Fruit fly (Drosophila melanogaster) whole organism, embryonic: Measurements from ENCODE around the gene RPA1.

ENCODE experiments used
- Blimp-1 ChIP-seq: fragments of 200-800 bp; sonication (Bioruptor generic); optimal IDR thresholded peaks from 3 replicates; lab custom pipeline; 2018; ENCODE audit warnings: missing biosample characterization, missing genetic modification characterization, mild to moderate bottlenecking, moderate library complexity, missing genetic modification reagents
- CG10267 ChIP-seq: fragments of 200-800 bp; sonication (Bioruptor generic); optimal IDR thresholded peaks from 2 replicates; lab custom pipeline; 2018; ENCODE audit warnings: missing biosample characterization, mild to moderate bottlenecking, missing genetic modification characterization, moderate library complexity
- CG10274 ChIP-seq: fragments of 200-800 bp; sonication (Bioruptor generic); optimal IDR thresholded peaks from 3 replicates; lab custom pipeline; 2017; ENCODE audit warnings: missing biosample characterization, mild to moderate bottlenecking, missing genetic modification characterization
- CG11085 ChIP-seq: fragments of 200-800 bp; sonication (Bioruptor generic); IDR thresholded peaks from 2 replicates; pipeline ENCODE4 v1.3.6; 2022; ENCODE audit warnings: missing biosample characterization, missing genetic modification characterization
- CG11695 ChIP-seq: fragments of 200-800 bp; sonication (Bioruptor generic); IDR thresholded peaks from 3 replicates; pipeline ENCODE4 v1.3.6; 2022; ENCODE audit warnings: missing biosample characterization, missing genetic modification characterization
- CG12236 ChIP-seq: fragments of 200-800 bp; sonication (Bioruptor generic); optimal IDR thresholded peaks from 2 replicates; lab custom pipeline; 2016; ENCODE audit warnings: missing biosample characterization, missing genetic modification characterization
- CG12769 ChIP-seq: fragments of 200-800 bp; sonication (Bioruptor generic); optimal IDR thresholded peaks from 2 replicates; lab custom pipeline; 2019; ENCODE audit warnings: missing biosample characterization, mild to moderate bottlenecking, missing genetic modification characterization, moderate library complexity
- CG14014 ChIP-seq: fragments of 200-800 bp; sonication (Bioruptor generic); IDR thresholded peaks from 2 replicates; pipeline ENCODE4 v1.3.6; 2022; ENCODE audit warnings: missing biosample characterization, missing genetic modification characterization
- CG16779 ChIP-seq: fragments of 200-800 bp; sonication (Bioruptor generic); IDR thresholded peaks from 2 replicates; pipeline ENCODE4 v1.3.6; 2022; ENCODE audit warnings: missing biosample characterization, missing genetic modification characterization
- CG17829 ChIP-seq: fragments of 200-800 bp; optimal IDR thresholded peaks from 2 replicates; lab custom pipeline; 2019; ENCODE audit warnings: missing biosample characterization, mild to moderate bottlenecking, missing genetic modification characterization, moderate library complexity
- CG2202 ChIP-seq: fragments of 200-800 bp; sonication (Bioruptor generic); optimal IDR thresholded peaks from 2 replicates; lab custom pipeline; 2018; ENCODE audit warnings: missing biosample characterization, mild to moderate bottlenecking, missing genetic modification characterization
- CG30431 ChIP-seq: fragments of 200-800 bp; sonication (Bioruptor generic); optimal IDR thresholded peaks from 2 replicates; lab custom pipeline; 2017; ENCODE audit warnings: missing biosample characterization, missing genetic modification characterization
- CG33557 ChIP-seq: fragments of 200-800 bp; sonication (Bioruptor generic); optimal IDR thresholded peaks from 2 replicates; lab custom pipeline; 2019; ENCODE audit warnings: missing biosample characterization, mild to moderate bottlenecking, missing genetic modification characterization, moderate library complexity
- CG3838 ChIP-seq: fragments of 200-800 bp; sonication (Bioruptor generic); optimal IDR thresholded peaks from 3 replicates; lab custom pipeline; 2016; ENCODE audit warnings: missing biosample characterization, missing genetic modification characterization
- CG4820 ChIP-seq: fragments of 200-800 bp; sonication (Bioruptor generic); optimal IDR thresholded peaks from 3 replicates; lab custom pipeline; 2016; ENCODE audit warnings: missing biosample characterization, missing genetic modification characterization
- CG5245 ChIP-seq: fragments of 200-800 bp; sonication (Bioruptor generic); optimal IDR thresholded peaks from 3 replicates; lab custom pipeline; 2016; ENCODE audit warnings: missing biosample characterization, missing genetic modification characterization
- CG6813 ChIP-seq: fragments of 200-800 bp; sonication (Bioruptor generic); optimal IDR thresholded peaks from 2 replicates; lab custom pipeline; 2017; ENCODE audit warnings: missing biosample characterization, missing genetic modification characterization, mild to moderate bottlenecking, moderate library complexity, missing genetic modification reagents
- CG7357 ChIP-seq: fragments of 200-800 bp; sonication (Bioruptor generic); IDR thresholded peaks from 3 replicates; pipeline ENCODE4 v1.3.6; 2022; ENCODE audit warnings: missing biosample characterization, missing genetic modification characterization
- CG7556 ChIP-seq: fragments of 200-800 bp; sonication (Bioruptor generic); optimal IDR thresholded peaks from 2 replicates; lab custom pipeline; 2017; ENCODE audit warnings: missing biosample characterization, mild to moderate bottlenecking, missing genetic modification characterization
- CG7786 ChIP-seq: fragments of 200-800 bp; sonication (Bioruptor generic); optimal IDR thresholded peaks from 2 replicates; lab custom pipeline; 2016; ENCODE audit warnings: missing biosample characterization, missing genetic modification characterization
- CG9727 ChIP-seq: fragments of 200-800 bp; sonication (Bioruptor generic); optimal IDR thresholded peaks from 3 replicates; lab custom pipeline; 2017; ENCODE audit warnings: missing biosample characterization, mild to moderate bottlenecking, missing genetic modification characterization
- Chrac-16 ChIP-seq: fragments of 200-800 bp; sonication (Bioruptor generic); optimal IDR thresholded peaks from 3 replicates; lab custom pipeline; 2016; ENCODE audit warnings: missing biosample characterization, missing genetic modification characterization
- CoRest ChIP-seq: fragments of 200-800 bp; sonication (Bioruptor generic); optimal IDR thresholded peaks from 3 replicates; lab custom pipeline; 2018; ENCODE audit warnings: missing biosample characterization, mild to moderate bottlenecking, missing genetic modification characterization, moderate library complexity
- Doc2 ChIP-seq: fragments of 200-800 bp; sonication (Bioruptor generic); IDR thresholded peaks from 2 replicates; pipeline ENCODE4 v1.3.6; 2022; ENCODE audit warnings: missing biosample characterization, missing genetic modification characterization
- Drgx ChIP-seq: fragments of 200-800 bp; sonication (Bioruptor generic); IDR thresholded peaks from 2 replicates; pipeline ENCODE4 v1.3.6; 2022; ENCODE audit warnings: missing biosample characterization, missing genetic modification characterization
- ERR ChIP-seq: fragments of 200-800 bp; sonication (Bioruptor generic); optimal IDR thresholded peaks from 2 replicates; lab custom pipeline; 2016; ENCODE audit warnings: missing biosample characterization, missing genetic modification characterization
- Elba2 ChIP-seq: fragments of 200-800 bp; sonication (Bioruptor generic); optimal IDR thresholded peaks from 3 replicates; lab custom pipeline; 2016; ENCODE audit warnings: missing biosample characterization, missing genetic modification characterization
- HLH54F ChIP-seq: fragments of 200-800 bp; sonication (Bioruptor generic); optimal IDR thresholded peaks from 3 replicates; lab custom pipeline; 2016; ENCODE audit warnings: missing biosample characterization, missing genetic modification characterization
- Lhr ChIP-seq: fragments of 200-800 bp; sonication (Bioruptor generic); optimal IDR thresholded peaks from 3 replicates; lab custom pipeline; 2017; ENCODE audit warnings: mild to moderate bottlenecking, missing biosample characterization, missing genetic modification reagents, missing genetic modification characterization
- MBD-R2 ChIP-seq: fragments of 200-800 bp; sonication (Bioruptor generic); IDR thresholded peaks from 2 replicates; pipeline ENCODE4 v1.3.6; 2022; ENCODE audit warnings: missing biosample characterization, missing genetic modification characterization
- Rx ChIP-seq: fragments of 200-800 bp; sonication (Bioruptor generic); IDR thresholded peaks from 2 replicates; pipeline ENCODE4 v1.3.6; 2022; ENCODE audit warnings: missing biosample characterization, missing genetic modification characterization
- Sox102F ChIP-seq: fragments of 200-800 bp; sonication (Bioruptor generic); optimal IDR thresholded peaks from 2 replicates; lab custom pipeline; 2018; ENCODE audit warnings: missing biosample characterization, mild to moderate bottlenecking, missing genetic modification characterization, moderate library complexity
- Spps ChIP-seq: fragments of 200-800 bp; sonication (Bioruptor generic); optimal IDR thresholded peaks from 2 replicates; lab custom pipeline; 2018; ENCODE audit warnings: missing biosample characterization, mild to moderate bottlenecking, missing genetic modification characterization
- aop ChIP-seq: fragments of 200-800 bp; sonication (Bioruptor generic); IDR thresholded peaks from 2 replicates; pipeline ENCODE4 v1.3.6; 2022; ENCODE audit warnings: missing biosample characterization, missing genetic modification characterization
- bbx ChIP-seq: fragments of 200-800 bp; sonication (Bioruptor generic); IDR thresholded peaks from 2 replicates; pipeline ENCODE4 v1.3.6; 2022; ENCODE audit warnings: missing biosample characterization, missing genetic modification characterization; ENCODE audit not compliant: partially characterized antibody
- cwo ChIP-seq: fragments of 200-800 bp; sonication (Bioruptor generic); optimal IDR thresholded peaks from 3 replicates; lab custom pipeline; 2017; ENCODE audit warnings: missing biosample characterization, missing genetic modification characterization, mild to moderate bottlenecking, moderate library complexity, missing genetic modification reagents
- dati ChIP-seq: fragments of 200-800 bp; sonication (Bioruptor generic); IDR thresholded peaks from 2 replicates; pipeline ENCODE4 v1.3.6; 2022; ENCODE audit warnings: missing biosample characterization, missing genetic modification characterization
- en ChIP-seq: fragments of 200-800 bp; sonication (Bioruptor generic); optimal IDR thresholded peaks from 2 replicates; lab custom pipeline; 2016; ENCODE audit warnings: missing biosample characterization, missing genetic modification characterization
- fd102C ChIP-seq: fragments of 200-800 bp; sonication (Bioruptor generic); optimal IDR thresholded peaks from 2 replicates; lab custom pipeline; 2018; ENCODE audit warnings: missing biosample characterization, mild to moderate bottlenecking, missing genetic modification characterization, moderate library complexity
- gce ChIP-seq: fragments of 200-800 bp; sonication (Bioruptor generic); IDR thresholded peaks from 3 replicates; pipeline ENCODE4 v1.3.6; 2022; ENCODE audit warnings: missing biosample characterization, missing genetic modification characterization
- gem ChIP-seq: fragments of 200-800 bp; sonication (Bioruptor generic); optimal IDR thresholded peaks from 2 replicates; lab custom pipeline; 2019; ENCODE audit warnings: missing biosample characterization, mild to moderate bottlenecking, missing genetic modification characterization, moderate library complexity
- gro ChIP-seq: fragments of 200-800 bp; sonication (Bioruptor generic); optimal IDR thresholded peaks from 2 replicates; lab custom pipeline; 2016; ENCODE audit warnings: missing biosample characterization, missing genetic modification characterization
- luna ChIP-seq: fragments of 200-800 bp; sonication (Bioruptor generic); optimal IDR thresholded peaks from 2 replicates; lab custom pipeline; 2016; ENCODE audit warnings: missing biosample characterization, missing genetic modification characterization
- mirr ChIP-seq: fragments of 200-800 bp; sonication (Bioruptor generic); optimal IDR thresholded peaks from 3 replicates; lab custom pipeline; 2018; ENCODE audit warnings: missing biosample characterization, mild to moderate bottlenecking, missing genetic modification characterization
- mld ChIP-seq: fragments of 200-800 bp; sonication (Bioruptor generic); IDR thresholded peaks from 3 replicates; pipeline ENCODE4 v1.3.6; 2022; ENCODE audit warnings: missing biosample characterization, missing genetic modification characterization; ENCODE audit not compliant: partially characterized antibody
- pum ChIP-seq: fragments of 200-800 bp; sonication (Bioruptor generic); optimal IDR thresholded peaks from 2 replicates; lab custom pipeline; 2016; ENCODE audit warnings: missing biosample characterization, missing genetic modification characterization
- sqz ChIP-seq: fragments of 200-800 bp; sonication (Bioruptor generic); optimal IDR thresholded peaks from 3 replicates; lab custom pipeline; 2018; ENCODE audit warnings: missing biosample characterization, mild to moderate bottlenecking, missing genetic modification characterization
- trem ChIP-seq: fragments of 200-800 bp; optimal IDR thresholded peaks from 3 replicates; lab custom pipeline; 2019; ENCODE audit warnings: missing biosample characterization, mild to moderate bottlenecking, missing genetic modification characterization, moderate library complexity
- vvl ChIP-seq: fragments of 200-800 bp; sonication (Bioruptor generic); IDR thresholded peaks from 2 replicates; pipeline ENCODE4 v1.3.6; 2022; ENCODE audit warnings: missing biosample characterization, missing genetic modification characterization

Gene RPA1

dm6 chr3R:8233864-8234263, 30.4 kb downstream of the RPA1 start (continued):
- TF ChIP-seq Sox102F (GFP tag; lab: Kevin White, UChicago) (peak; percentile 64), Chrac-16 (GFP tag; lab: Kevin White, UChicago) (peak; percentile 4), fd102C (GFP tag; lab: Kevin White, UChicago) (no peak), pum (GFP tag; lab: Kevin White, UChicago) (no peak), cwo (no peak), Doc2 (GFP tag; lab: Robert Waterston, UW) (no peak), CG30431 (GFP tag; lab: Kevin White, UChicago) (no peak), CG7786 (peak; percentile 11), CG14014 (GFP tag; lab: Robert Waterston, UW) (peak; percentile 38; the same call in 1 of the 2 replicates), gce (0 out of 3 replicates have a peak, but pooled peaks have one; percentile 25), Drgx (GFP tag; lab: Robert Waterston, UW) (peak; percentile 67)

- TF ChIP-seq CG5245 (GFP tag; lab: Kevin White, UChicago) (no peak), Spps (tag; lab: Kevin White, UChicago) (no peak), mld (no peak), CG10267 (tag; lab: Kevin White, UChicago) (peak; percentile 65), Lhr (GFP tag; lab: Kevin White, UChicago) (peak; percentile 96), Drgx (GFP tag; lab: Robert Waterston, UW) (no peak), mirr (GFP tag; lab: Kevin White, UChicago) (peak; percentile 22), dati (no peak), aop (GFP tag; lab: Robert Waterston, UW) (no peak), cwo (no peak), CG6813 (GFP tag; lab: Kevin White, UChicago) (no peak), CG9727 (GFP tag; lab: Kevin White, UChicago) (no peak), CG3838 (GFP tag; lab: Kevin White, UChicago) (peak; percentile 6), MBD-R2 (GFP tag; lab: Robert Waterston, UW) (peak; percentile 51; the same call in 1 of the 2 replicates), trem (peak; percentile 85), CoRest (tag; lab: Kevin White, UChicago) (peak; percentile 41), CG30431 (GFP tag; lab: Kevin White, UChicago) (no peak), CG12769 (peak; percentile 59), CG7357 (GFP tag; lab: Robert Waterston, UW) (no peak), Elba2 (peak; percentile 12), CG17829 (tag; lab: Kevin White, UChicago) (peak; percentile 44), bbx (GFP tag; lab: Robert Waterston, UW) (peak; percentile 52), CG2202 (tag; lab: Kevin White, UChicago) (peak; percentile 24), CG12236 (GFP tag; lab: Kevin White, UChicago) (no peak), Chrac-16 (GFP tag; lab: Kevin White, UChicago) (no peak), ERR (GFP tag; lab: Kevin White, UChicago) (no peak), gem (tag; lab: Kevin White, UChicago) (no peak), HLH54F (GFP tag; lab: Kevin White, UChicago) (peak; percentile 16), vvl (no peak; the same call in 1 of the 2 replicates), luna (GFP tag; lab: Kevin White, UChicago) (peak; percentile 41), Blimp-1 (no peak), CG11085 (GFP tag; lab: Robert Waterston, UW) (no peak), gro (GFP tag; lab: Kevin White, UChicago) (peak; percentile 81), en (GFP tag; lab: Kevin White, UChicago) (no peak), CG10274 (GFP tag; lab: Kevin White, UChicago) (no peak), CG7556 (GFP tag; lab: Kevin White, UChicago) (no peak), sqz (no peak), CG11695 (GFP tag; lab: Robert Waterston, UW) (no peak), CG33557 (GFP tag; lab: Kevin White, UChicago) (no peak), CG16779 (GFP tag; lab: Robert Waterston, UW) (no peak), Rx (no peak), CG4820 (no peak)
Measured at dm6 chr3R:8233370-8233773, 30.9 kb downstream of the RPA1 start, which contains the start of gene PolI. PolI (plus strand) TSS chr3R:8233507.
